Worm (Caenorhabditis elegans) whole organism, L3 larva: Measurements from ENCODE around the gene F10E7.6.

ENCODE experiments used
- ama-1 ChIP-seq: fragments of 150-350 bp; optimal IDR thresholded peaks from 2 replicates; lab custom pipeline; 2018
- ceh-16 ChIP-seq: sonication (generic microtip); optimal IDR thresholded peaks from 2 replicates; lab custom pipeline; 2017; ENCODE audit warnings: missing biosample characterization, missing genetic modification characterization
- ceh-28 ChIP-seq: fragments of 150-350 bp; optimal IDR thresholded peaks from 2 replicates; lab custom pipeline; 2014; ENCODE audit warnings: missing biosample characterization, missing genetic modification reagents, missing genetic modification characterization
- ceh-82 ChIP-seq: fragments of 150-350 bp; optimal IDR thresholded peaks from 2 replicates; lab custom pipeline; 2014; ENCODE audit warnings: missing biosample characterization, missing genetic modification characterization
- daf-12 ChIP-seq: fragments of 150-350 bp; optimal IDR thresholded peaks from 2 replicates; lab custom pipeline; 2014; ENCODE audit warnings: missing biosample characterization, missing genetic modification reagents, missing genetic modification characterization
- egl-5 ChIP-seq: fragments of 150-350 bp; optimal IDR thresholded peaks from 2 replicates; lab custom pipeline; 2017; ENCODE audit warnings: missing biosample characterization, missing genetic modification reagents, missing genetic modification characterization, inconsistent platforms
- elt-1 ChIP-seq: fragments of 150-350 bp; optimal IDR thresholded peaks from 2 replicates; lab custom pipeline; 2014; ENCODE audit warnings: missing biosample characterization, missing genetic modification characterization
- elt-2 ChIP-seq: sonication (generic microtip); optimal IDR thresholded peaks from 2 replicates; lab custom pipeline; 2016; ENCODE audit warnings: missing genetic modification reagents, mild to moderate bottlenecking, missing genetic modification characterization, missing compliant biosample characterization
- eor-1 ChIP-seq, 2 experiments: fragments of 150-350 bp; optimal IDR thresholded peaks; 2 replicates each; lab custom pipeline; 2014 to 2018; ENCODE audit warnings: missing biosample characterization in 2 of 2, missing genetic modification characterization in 2 of 2
- fkh-10 ChIP-seq: sonication (generic microtip); optimal IDR thresholded peaks from 2 replicates; lab custom pipeline; 2017; ENCODE audit warnings: missing biosample characterization, missing genetic modification reagents, missing genetic modification characterization
- fkh-2 ChIP-seq: fragments of 150-350 bp; optimal IDR thresholded peaks from 2 replicates; lab custom pipeline; 2014; ENCODE audit warnings: missing biosample characterization, missing genetic modification reagents, missing genetic modification characterization
- fos-1 ChIP-seq: fragments of 150-350 bp; optimal IDR thresholded peaks from 2 replicates; lab custom pipeline; 2014; ENCODE audit warnings: missing biosample characterization, missing genetic modification characterization
- hmg-11 ChIP-seq: sonication (generic microtip); optimal IDR thresholded peaks from 2 replicates; lab custom pipeline; 2016; ENCODE audit warnings: missing genetic modification characterization, missing compliant biosample characterization
- jun-1 ChIP-seq: fragments of 150-350 bp; optimal IDR thresholded peaks from 2 replicates; lab custom pipeline; 2014; ENCODE audit warnings: missing biosample characterization, missing genetic modification reagents, missing genetic modification characterization
- lin-15B ChIP-seq: fragments of 150-350 bp; optimal IDR thresholded peaks from 2 replicates; lab custom pipeline; 2014; ENCODE audit warnings: missing biosample characterization, missing genetic modification characterization
- lin-39 ChIP-seq: fragments of 150-350 bp; optimal IDR thresholded peaks from 2 replicates; lab custom pipeline; 2018; ENCODE audit warnings: missing biosample characterization, missing genetic modification reagents, missing genetic modification characterization
- lsy-12 ChIP-seq: sonication (generic microtip); optimal IDR thresholded peaks from 2 replicates; lab custom pipeline; 2016; ENCODE audit warnings: mild to moderate bottlenecking, missing genetic modification characterization, missing compliant biosample characterization
- mdl-1 ChIP-seq: fragments of 150-350 bp; optimal IDR thresholded peaks from 2 replicates; lab custom pipeline; 2014; ENCODE audit warnings: missing biosample characterization, missing genetic modification characterization
- mml-1 ChIP-seq: fragments of 150-350 bp; sonication (generic microtip); optimal IDR thresholded peaks from 3 replicates; lab custom pipeline; 2014; ENCODE audit warnings: missing biosample characterization, missing genetic modification characterization
- nfya-1 ChIP-seq: sonication (generic microtip); optimal IDR thresholded peaks from 2 replicates; lab custom pipeline; 2017; ENCODE audit warnings: missing genetic modification characterization, mild to moderate bottlenecking, missing compliant biosample characterization, antibody characterized with exemption, moderate library complexity; ENCODE audit not compliant: insufficient read depth
- nhr-11 ChIP-seq: fragments of 150-350 bp; optimal IDR thresholded peaks from 2 replicates; lab custom pipeline; 2014; ENCODE audit warnings: missing biosample characterization, missing genetic modification characterization
- nhr-12 ChIP-seq: fragments of 150-350 bp; optimal IDR thresholded peaks from 2 replicates; lab custom pipeline; 2014; ENCODE audit warnings: missing biosample characterization, missing genetic modification characterization
- nhr-23 ChIP-seq: fragments of 150-350 bp; optimal IDR thresholded peaks from 2 replicates; lab custom pipeline; 2014; ENCODE audit warnings: missing biosample characterization, missing genetic modification reagents, missing genetic modification characterization
- nhr-237 ChIP-seq: fragments of 150-350 bp; optimal IDR thresholded peaks from 2 replicates; lab custom pipeline; 2014; ENCODE audit warnings: missing biosample characterization, missing genetic modification characterization
- nhr-25 ChIP-seq: sonication (generic microtip); optimal IDR thresholded peaks from 2 replicates; lab custom pipeline; 2017; ENCODE audit warnings: missing biosample characterization, missing genetic modification characterization
- nhr-28 ChIP-seq: fragments of 150-350 bp; optimal IDR thresholded peaks from 2 replicates; lab custom pipeline; 2014; ENCODE audit warnings: missing biosample characterization, missing genetic modification characterization
- nhr-43 ChIP-seq: sonication (generic microtip); optimal IDR thresholded peaks from 2 replicates; lab custom pipeline; 2016; ENCODE audit warnings: mild to moderate bottlenecking, missing genetic modification characterization, missing compliant biosample characterization; ENCODE audit not compliant: poor library complexity, severe bottlenecking
- nhr-76 ChIP-seq: fragments of 150-350 bp; sonication (generic microtip); optimal IDR thresholded peaks from 5 replicates; lab custom pipeline; 2014; ENCODE audit warnings: missing biosample characterization, missing genetic modification characterization
- nhr-77 ChIP-seq: fragments of 150-350 bp; optimal IDR thresholded peaks from 2 replicates; lab custom pipeline; 2014; ENCODE audit warnings: missing biosample characterization, missing genetic modification characterization
- pha-4 ChIP-seq: fragments of 150-350 bp; optimal IDR thresholded peaks from 2 replicates; lab custom pipeline; 2014; ENCODE audit warnings: missing biosample characterization, missing genetic modification reagents, missing genetic modification characterization
- pqm-1 ChIP-seq: fragments of 150-350 bp; optimal IDR thresholded peaks from 2 replicates; lab custom pipeline; 2017; ENCODE audit warnings: missing biosample characterization, missing genetic modification characterization, inconsistent platforms
- sea-2 ChIP-seq: fragments of 150-350 bp; sonication (generic microtip); optimal IDR thresholded peaks from 4 replicates; lab custom pipeline; 2014; ENCODE audit warnings: missing biosample characterization, missing genetic modification reagents, missing genetic modification characterization
- skn-1 ChIP-seq: fragments of 150-350 bp; optimal IDR thresholded peaks from 2 replicates; lab custom pipeline; 2014; ENCODE audit warnings: missing biosample characterization, missing genetic modification characterization
- snpc-4 ChIP-seq: fragments of 150-350 bp; optimal IDR thresholded peaks from 2 replicates; lab custom pipeline; 2014; ENCODE audit warnings: missing biosample characterization, missing genetic modification characterization
- tbx-2 ChIP-seq: sonication (generic microtip); optimal IDR thresholded peaks from 2 replicates; lab custom pipeline; 2016; ENCODE audit warnings: mild to moderate bottlenecking, missing genetic modification characterization, missing compliant biosample characterization
- unc-39 ChIP-seq: sonication (generic microtip); optimal IDR thresholded peaks from 4 replicates; lab custom pipeline; 2017; ENCODE audit warnings: missing biosample characterization, missing genetic modification characterization
- unc-62 ChIP-seq: fragments of 150-350 bp; sonication (generic microtip); optimal IDR thresholded peaks from 4 replicates; lab custom pipeline; 2014; ENCODE audit warnings: missing biosample characterization, missing genetic modification reagents, missing genetic modification characterization
- ztf-11 ChIP-seq: fragments of 150-350 bp; optimal IDR thresholded peaks from 2 replicates; lab custom pipeline; 2014; ENCODE audit warnings: missing biosample characterization, missing genetic modification characterization
- ztf-4 ChIP-seq: fragments of 150-350 bp; optimal IDR thresholded peaks from 2 replicates; lab custom pipeline; 2014; ENCODE audit warnings: missing biosample characterization, missing genetic modification characterization

Gene F10E7.6

ce11 chrII:7106313-7106712 lies 6.6 kb upstream of the F10E7.6 start:
- TF ChIP-seq elt-2 (tag; lab: Kevin White, UChicago) (no peak), ztf-4 (no peak), mml-1 (no peak), nhr-12 (no peak), lsy-12 (tag; lab: Kevin White, UChicago) (no peak), nhr-76 (tag; lab: Kevin White, UChicago) (no peak), hmg-11 (tag; lab: Kevin White, UChicago) (no peak), pqm-1 (no peak), nhr-77 (no peak), nhr-11 (tag; lab: Kevin White, UChicago) (no peak), ceh-82 (tag; lab: Kevin White, UChicago) (no peak), snpc-4 (tag; lab: Kevin White, UChicago) (no peak), ztf-11 (tag; lab: Kevin White, UChicago) (no peak), unc-39 (no peak), eor-1 (tag; optimal IDR thresholded peaks at IDR 0.05; lab: Kevin White, UChicago) (no peak), mdl-1 (tag; lab: Kevin White, UChicago) (no peak), nhr-25 (tag; lab: Kevin White, UChicago) (no peak), lin-15B (tag; lab: Kevin White, UChicago) (no peak), nhr-28 (tag; lab: Kevin White, UChicago) (no peak), ceh-16 (no peak)

- TF ChIP-seq fkh-2 (tag; lab: Kevin White, UChicago): no peak
- no peak for TF ChIP-seq pha-4 (tag; lab: Kevin White, UChicago)
- no peak for TF ChIP-seq nhr-23 (tag; lab: Kevin White, UChicago)
- TF ChIP-seq ztf-11 (tag; lab: Kevin White, UChicago): no peak
- TF ChIP-seq egl-5 (tag; lab: Kevin White, UChicago): no peak
- no peak for TF ChIP-seq ceh-16
- no peak for TF ChIP-seq elt-2 (tag; lab: Kevin White, UChicago)
- no peak for TF ChIP-seq elt-1 (tag; lab: Kevin White, UChicago)
- no peak for TF ChIP-seq snpc-4 (tag; lab: Kevin White, UChicago)
- no peak for TF ChIP-seq nhr-28 (tag; lab: Kevin White, UChicago)
- no peak for TF ChIP-seq sea-2 (GFP tag; lab: Kevin White, UChicago)
Measured at ce11 chrII:7109956-7110355, 2.9 kb upstream of the F10E7.6 start, which contains the start of gene F10E7.9. Gene F10E7.9, minus strand, starts transcription at chrII:7110056.

- TF ChIP-seq nhr-12: no peak
- no peak for TF ChIP-seq nhr-23 (tag; lab: Kevin White, UChicago)
- no peak for TF ChIP-seq unc-62 (GFP tag; lab: Kevin White, UChicago)
- TF ChIP-seq lin-39: no peak
- peak; percentile 9 for TF ChIP-seq nfya-1 (tag; lab: Kevin White, UChicago)
- no peak for TF ChIP-seq ceh-28 (tag; lab: Kevin White, UChicago)
- TF ChIP-seq tbx-2 (tag; lab: Kevin White, UChicago): no peak
- TF ChIP-seq ama-1 (lab: Kevin White, UChicago): no peak
- TF ChIP-seq jun-1 (tag; lab: Kevin White, UChicago): no peak
- peak; percentile 60 for TF ChIP-seq fkh-10 (GFP tag; lab: Kevin White, UChicago)
- no peak for TF ChIP-seq daf-12 (tag; lab: Kevin White, UChicago)
- no peak for TF ChIP-seq fos-1 (tag; lab: Kevin White, UChicago)
Measured at ce11 chrII:7111012-7111656, 1.7 kb upstream of the F10E7.6 start.

ce11 chrII:7111657-7112049 lies 1.2 kb upstream of the F10E7.6 start, which contains the start of gene F10E7.5:
Gene F10E7.5, plus strand, starts transcription at chrII:7111978.
- peak; percentile 27 for TF ChIP-seq lin-39
- TF ChIP-seq fkh-10 (GFP tag; lab: Kevin White, UChicago): peak; percentile 1
- TF ChIP-seq snpc-4 (tag; lab: Kevin White, UChicago): peak; percentile 41
- peak; percentile 48 for TF ChIP-seq lin-15B (tag; lab: Kevin White, UChicago)
- TF ChIP-seq skn-1 (tag; lab: Kevin White, UChicago): peak; percentile 3
- TF ChIP-seq nfya-1 (tag; lab: Kevin White, UChicago): peak; percentile 81
- peak; percentile 13 for TF ChIP-seq nhr-43
- TF ChIP-seq nhr-25 (tag; lab: Kevin White, UChicago): no peak
- TF ChIP-seq ceh-82 (tag; lab: Kevin White, UChicago): peak; percentile 11
- no peak for TF ChIP-seq nhr-237 (tag; lab: Kevin White, UChicago)
